Fruit fly (Drosophila melanogaster): ENCODE measurements around the gene Prosbeta4.

Gene Prosbeta4

dm6 chr2L:16709693-16710092, 22.2 kb downstream of the Prosbeta4 start (continued):
- TF ChIP-seq onecut (GFP tag; IDR thresholded peaks at IDR 0.05) (peak; percentile 69), B-H2 (GFP tag; optimal IDR thresholded peaks at IDR 0.05) (no peak), chm (GFP tag; IDR thresholded peaks at IDR 0.05) (peak; percentile 73), Aef1 (GFP tag; IDR thresholded peaks at IDR 0.05) (peak; percentile 79), Hsf (GFP tag; optimal IDR thresholded peaks at IDR 0.05) (peak; percentile 48), CTCF (GFP tag; optimal IDR thresholded peaks at IDR 0.05) (no peak), org-1 (GFP tag; optimal IDR thresholded peaks at IDR 0.05) (peak; percentile 67), tio (GFP tag; optimal IDR thresholded peaks at IDR 0.05) (peak; percentile 48), CG10267 (tag; optimal IDR thresholded peaks at IDR 0.05) (peak; percentile 22), Gsc (GFP tag; IDR thresholded peaks at IDR 0.05) (no peak), lbe (GFP tag; optimal IDR thresholded peaks at IDR 0.05) (no peak), CG10366 (GFP tag; IDR thresholded peaks at IDR 0.05) (peak; percentile 83), CG2678 (tag; optimal IDR thresholded peaks at IDR 0.05) (no peak), nerfin-2 (GFP tag; IDR thresholded peaks at IDR 0.05; ENCODE audit: partially characterized antibody) (no peak), CG17802 (tag; optimal IDR thresholded peaks at IDR 0.05) (no peak), her (GFP tag; optimal IDR thresholded peaks at IDR 0.05) (no peak), grau (tag; optimal IDR thresholded peaks at IDR 0.05) (peak; percentile 79), CG9437 (GFP tag; optimal IDR thresholded peaks at IDR 0.05) (peak; percentile 41), btn (GFP tag; optimal IDR thresholded peaks at IDR 0.05) (no peak), CG3281 (GFP tag; optimal IDR thresholded peaks at IDR 0.05) (no peak), fd96Cb (tag; optimal IDR thresholded peaks at IDR 0.05) (peak; percentile 51), CoRest (tag; optimal IDR thresholded peaks at IDR 0.05) (peak; percentile 73), vfl (GFP tag; optimal IDR thresholded peaks at IDR 0.05) (no peak), CG15073 (GFP tag; optimal IDR thresholded peaks at IDR 0.05) (no peak), chif (GFP tag; optimal IDR thresholded peaks at IDR 0.05) (peak in 1 of 2 experiments; percentile 28), klu (GFP tag; IDR thresholded peaks at IDR 0.05) (no peak), Dll (GFP tag; IDR thresholded peaks at IDR 0.05; ENCODE audit: partially characterized antibody) (no peak), CG13296 (GFP tag; optimal IDR thresholded peaks at IDR 0.05) (no peak), ssp (GFP tag; IDR thresholded peaks at IDR 0.05) (peak; percentile 56), CG4282 (GFP tag; optimal IDR thresholded peaks at IDR 0.05) (no peak), az2 (GFP tag; optimal IDR thresholded peaks at IDR 0.05) (peak; percentile 66), zen2 (GFP tag; IDR thresholded peaks at IDR 0.05; ENCODE audit: partially characterized antibody) (no peak), CG7839 (tag; optimal IDR thresholded peaks at IDR 0.05) (peak; percentile 85), Eip74EF (GFP tag; optimal IDR thresholded peaks at IDR 0.05) (peak in 1 of 2 experiments; percentile 58), CG15479 (GFP tag; optimal IDR thresholded peaks at IDR 0.05) (no peak), CG17361 (GFP tag; IDR thresholded peaks at IDR 0.05) (no peak), pan (optimal IDR thresholded peaks at IDR 0.05) (no peak), pan (GFP tag; optimal IDR thresholded peaks at IDR 0.05 in 1 of 2, IDR thresholded peaks at IDR 0.05 in 1 of 2) (no peak), CG31441 (GFP tag; IDR thresholded peaks at IDR 0.05) (no peak), CG11398 (GFP tag; optimal IDR thresholded peaks at IDR 0.05) (no peak), bbx (GFP tag; IDR thresholded peaks at IDR 0.05; ENCODE audit: partially characterized antibody) (no peak), H2.0 (GFP tag; IDR thresholded peaks at IDR 0.05) (peak; percentile 80), Deaf1 (tag; optimal IDR thresholded peaks at IDR 0.05) (peak; percentile 59), sd (tag; optimal IDR thresholded peaks at IDR 0.05) (no peak), CG11695 (GFP tag; IDR thresholded peaks at IDR 0.05) (peak; percentile 53; the same call in 2 of the 3 replicates), CG5245 (GFP tag; optimal IDR thresholded peaks at IDR 0.05) (peak; percentile 21), CG10147 (GFP tag; optimal IDR thresholded peaks at IDR 0.05) (no peak), z (GFP tag; IDR thresholded peaks at IDR 0.05) (no peak), MTF-1 (GFP tag; optimal IDR thresholded peaks at IDR 0.05; ENCODE audit: borderline replicate concordance) (no peak), Fer3 (tag; optimal IDR thresholded peaks at IDR 0.05) (no peak), CG8388 (GFP tag; optimal IDR thresholded peaks at IDR 0.05) (peak; percentile 69), CG11085 (GFP tag; IDR thresholded peaks at IDR 0.05) (no peak)

All from whole organism, embryonic.